Worm (Caenorhabditis elegans): ENCODE data around the gene Y38C1AA.19.
A peak's percentile ranks its signal among the peaks of the same experiment; 100 is the strongest.
"Not testable (repeated sequence)": the region's sequence is repeated elsewhere in the genome, so short reads cannot be mapped to it uniquely, and the experiment has no call there.

The Y38C1AA.19 gene

DNA sequence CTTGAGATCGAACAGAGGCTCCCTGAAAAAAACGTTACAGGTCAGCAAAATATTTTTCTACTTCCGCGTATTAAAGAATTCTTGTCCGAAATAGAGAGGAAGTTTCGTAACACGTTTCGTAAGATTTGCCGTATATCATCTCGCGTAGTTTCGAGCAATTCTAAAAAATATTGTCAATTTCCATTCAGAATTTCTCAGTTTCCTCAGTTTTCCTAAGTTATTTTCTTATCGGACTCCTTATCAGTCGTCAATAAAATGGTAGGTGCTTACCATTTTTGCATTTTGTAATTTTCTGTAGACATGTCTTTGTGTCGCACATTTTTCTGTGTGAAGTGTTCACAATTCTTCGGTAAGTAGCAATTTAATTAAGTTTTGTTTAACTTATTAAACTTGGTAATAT is at the start of gene Y38C1AA.19:
Y38C1AA.19 (plus strand) TSS at position 301 of the 400 bp plus-strand sequence.
- TF ChIP-seq klf-2 (GFP tag; conservative IDR thresholded peaks at IDR 0.05), result no peak

DNA sequence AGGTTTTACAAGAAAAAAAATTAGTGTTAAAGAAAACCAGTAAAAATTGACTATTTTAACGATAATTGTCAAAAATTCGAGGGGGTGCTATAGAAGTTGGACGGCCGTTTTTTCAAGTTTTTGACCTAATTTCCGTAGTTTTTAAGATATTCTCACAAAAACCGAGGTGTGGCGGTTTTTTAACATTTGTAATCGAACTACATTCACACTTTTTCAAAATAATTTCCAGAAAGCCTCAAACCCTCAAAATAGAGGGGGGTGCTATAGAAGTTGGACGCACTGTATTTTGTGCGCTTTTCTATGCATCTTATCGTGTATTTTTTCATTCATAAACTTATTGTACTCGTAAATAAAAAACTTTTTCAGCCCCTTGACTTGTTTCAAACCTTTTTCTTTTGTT is 48.6 kb upstream of the Y38C1AA.19 start, which contains the start of gene F29C4.4:
F29C4.4 (plus strand) TSS at position 301 of the 400 bp plus-strand sequence.
- TF ChIP-seq med-1 (GFP tag; optimal IDR thresholded peaks at IDR 0.05; ENCODE audit: insufficient read depth); ztf-29 (GFP tag; IDR thresholded peaks at IDR 0.05); cog-1 (tag; optimal IDR thresholded peaks at IDR 0.05): not testable (repeated sequence)

DNA sequence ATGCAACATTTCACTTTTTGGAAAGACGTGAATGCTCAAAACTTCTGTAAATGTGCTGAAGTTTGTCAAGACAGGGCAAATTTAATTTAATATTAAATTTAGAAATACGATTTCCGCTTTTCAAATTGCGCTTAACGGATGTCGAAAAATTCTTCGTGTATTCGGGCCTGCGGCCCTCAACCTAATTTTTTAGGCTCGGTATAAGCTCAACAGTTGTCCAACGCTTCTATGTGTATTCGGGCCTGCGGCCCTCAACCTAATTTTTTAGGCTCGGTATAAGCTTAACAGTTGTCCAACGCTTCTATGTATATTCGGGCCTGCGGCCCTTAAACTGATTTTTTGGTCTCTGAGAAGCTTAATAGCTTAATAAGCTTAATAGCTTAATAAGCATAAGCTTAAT is 41.2 kb upstream of the Y38C1AA.19 start:
- no peak for TF ChIP-seq cog-1 (tag; optimal IDR thresholded peaks at IDR 0.05)
- no peak for TF ChIP-seq klf-2 (GFP tag; conservative IDR thresholded peaks at IDR 0.05)
- TF ChIP-seq ztf-23 (GFP tag; IDR thresholded peaks at IDR 0.05), result no peak
- TF ChIP-seq med-1 (GFP tag; optimal IDR thresholded peaks at IDR 0.05; ENCODE audit: insufficient read depth), result no peak
- TF ChIP-seq ref-1 (GFP tag; conservative IDR thresholded peaks at IDR 0.05), result no peak
- TF ChIP-seq T22C8.4 (GFP tag; IDR thresholded peaks at IDR 0.05), result no peak
- TF ChIP-seq ztf-29 (GFP tag; IDR thresholded peaks at IDR 0.05), result no peak
- TF ChIP-seq tab-1 (GFP tag; IDR thresholded peaks at IDR 0.05), result no peak
- TF ChIP-seq flt-1 (GFP tag; IDR thresholded peaks at IDR 0.05), result no peak

DNA sequence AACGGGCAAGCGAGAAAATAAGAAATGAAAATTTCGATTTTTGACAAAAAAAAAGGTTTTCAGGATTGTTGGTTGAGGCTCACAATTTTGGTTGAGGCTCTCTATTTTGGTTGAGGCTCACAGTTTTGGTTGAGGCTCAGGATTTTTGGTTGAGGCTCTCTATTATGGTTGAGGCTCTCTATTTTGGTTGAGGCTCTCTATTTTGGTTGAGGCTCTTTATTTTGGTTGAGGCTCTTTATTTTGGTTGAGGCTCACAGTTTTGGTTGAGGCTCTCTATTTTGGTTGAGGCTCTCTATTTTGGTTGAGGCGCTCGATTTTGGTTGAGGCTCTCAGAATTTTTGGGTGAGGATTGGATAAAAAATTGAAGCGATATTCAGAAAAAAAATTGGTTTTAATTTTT is 40.2 kb upstream of the Y38C1AA.19 start:
- no peak for TF ChIP-seq ztf-23 (GFP tag; IDR thresholded peaks at IDR 0.05)
- no peak for TF ChIP-seq T22C8.4 (GFP tag; IDR thresholded peaks at IDR 0.05)
- no peak for TF ChIP-seq ztf-29 (GFP tag; IDR thresholded peaks at IDR 0.05)
- TF ChIP-seq tab-1 (GFP tag; IDR thresholded peaks at IDR 0.05), result no peak
- TF ChIP-seq ref-1 (GFP tag; conservative IDR thresholded peaks at IDR 0.05), result no peak
- TF ChIP-seq klf-2 (GFP tag; conservative IDR thresholded peaks at IDR 0.05), result no peak
- no peak for TF ChIP-seq flt-1 (GFP tag; IDR thresholded peaks at IDR 0.05)
- TF ChIP-seq med-1 (GFP tag; optimal IDR thresholded peaks at IDR 0.05; ENCODE audit: insufficient read depth), result no peak
- TF ChIP-seq cog-1 (tag; optimal IDR thresholded peaks at IDR 0.05), result no peak

DNA sequence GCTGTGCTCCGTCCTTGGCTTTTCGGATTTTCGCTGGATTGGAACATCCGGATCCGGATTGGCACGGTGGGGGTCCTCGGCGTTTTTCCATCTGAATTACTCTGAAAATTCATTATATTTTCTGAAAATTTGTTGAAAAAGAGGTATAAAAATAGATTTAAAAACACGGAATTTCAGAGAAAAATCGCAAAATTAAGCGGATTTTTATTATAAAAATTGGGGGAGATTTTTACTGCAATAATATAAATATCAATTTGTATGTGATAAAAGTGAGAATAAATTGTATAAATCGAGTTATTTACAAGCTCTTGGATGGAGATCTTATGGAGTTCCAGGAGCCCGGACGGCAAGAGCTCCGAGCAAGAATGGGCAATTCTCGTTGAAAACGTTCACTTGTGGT is 38.4 kb upstream of the Y38C1AA.19 start, which contains the start of gene tut-1:
tut-1 (minus strand) TSS at position 101 of the 400 bp plus-strand sequence.
- TF ChIP-seq klf-2 (GFP tag; conservative IDR thresholded peaks at IDR 0.05) (no peak), ztf-29 (GFP tag; IDR thresholded peaks at IDR 0.05) (no peak), tab-1 (GFP tag; IDR thresholded peaks at IDR 0.05) (no peak), ref-1 (GFP tag; conservative IDR thresholded peaks at IDR 0.05) (no peak), flt-1 (GFP tag; IDR thresholded peaks at IDR 0.05) (no peak), med-1 (GFP tag; optimal IDR thresholded peaks at IDR 0.05; ENCODE audit: insufficient read depth) (no peak), ztf-23 (GFP tag; IDR thresholded peaks at IDR 0.05) (no peak), cog-1 (tag; optimal IDR thresholded peaks at IDR 0.05) (no peak), T22C8.4 (GFP tag; IDR thresholded peaks at IDR 0.05) (no peak)

DNA sequence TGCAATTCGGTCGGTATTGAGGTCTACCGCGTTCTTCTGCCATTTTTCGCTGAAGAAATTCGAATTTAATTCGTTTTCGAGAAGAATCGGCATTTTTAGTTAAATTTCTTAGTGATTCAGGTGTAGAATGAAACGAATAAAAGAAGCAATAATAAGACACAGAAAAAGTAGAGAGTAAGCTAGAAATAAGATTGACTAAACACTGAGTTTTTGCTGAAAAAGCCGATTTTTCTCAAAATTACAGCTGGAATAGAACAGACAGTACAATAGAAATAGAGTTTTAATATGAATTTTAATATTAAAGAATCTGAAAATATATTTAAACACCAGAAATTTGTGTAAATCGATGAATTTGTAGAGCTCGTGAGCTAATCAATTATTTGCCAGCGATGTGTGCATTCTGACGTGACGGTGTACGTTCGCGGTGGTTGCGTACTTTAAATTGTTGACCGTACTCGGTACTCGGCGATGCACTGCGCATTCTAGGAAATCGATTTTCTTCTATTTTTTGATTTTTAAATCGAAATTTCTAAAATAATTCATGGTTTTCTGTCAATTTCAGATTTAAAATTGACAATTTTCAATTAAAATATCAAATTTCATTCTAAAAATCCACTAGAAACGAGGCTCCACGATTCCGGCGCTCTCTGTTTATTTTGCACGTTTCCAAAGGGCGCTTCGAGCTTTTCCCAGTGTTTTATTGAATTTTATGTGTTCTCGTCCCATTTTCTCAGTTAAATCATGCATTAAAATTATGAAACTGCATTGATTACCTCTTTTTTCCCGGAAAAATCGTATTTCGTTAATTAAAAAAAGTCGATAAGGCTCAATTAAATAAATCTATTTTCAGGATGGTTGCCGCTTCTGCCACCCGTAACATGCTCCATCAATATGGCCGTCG is 33.8 kb upstream of the Y38C1AA.19 start, which contains the start of the genes grld-1 and cox-6C:
grld-1 (minus strand) TSS at position 51 of the 901 bp plus-strand sequence.
cox-6C (plus strand) TSS at position 851 of the 901 bp plus-strand sequence.
- no peak for TF ChIP-seq tab-1 (GFP tag; IDR thresholded peaks at IDR 0.05)
- peak; percentile 60 for TF ChIP-seq T22C8.4 (GFP tag; IDR thresholded peaks at IDR 0.05)
- no peak for TF ChIP-seq ref-1 (GFP tag; conservative IDR thresholded peaks at IDR 0.05)
- no peak for TF ChIP-seq ztf-29 (GFP tag; IDR thresholded peaks at IDR 0.05)
- no peak for TF ChIP-seq klf-2 (GFP tag; conservative IDR thresholded peaks at IDR 0.05)
- TF ChIP-seq cog-1 (tag; optimal IDR thresholded peaks at IDR 0.05), result peak; percentile 32
- no peak for TF ChIP-seq ztf-23 (GFP tag; IDR thresholded peaks at IDR 0.05)
- TF ChIP-seq flt-1 (GFP tag; IDR thresholded peaks at IDR 0.05), result 0 out of 2 replicates have a peak, but pooled peaks have one; percentile 3
- TF ChIP-seq med-1 (GFP tag; optimal IDR thresholded peaks at IDR 0.05; ENCODE audit: insufficient read depth), result no peak

DNA sequence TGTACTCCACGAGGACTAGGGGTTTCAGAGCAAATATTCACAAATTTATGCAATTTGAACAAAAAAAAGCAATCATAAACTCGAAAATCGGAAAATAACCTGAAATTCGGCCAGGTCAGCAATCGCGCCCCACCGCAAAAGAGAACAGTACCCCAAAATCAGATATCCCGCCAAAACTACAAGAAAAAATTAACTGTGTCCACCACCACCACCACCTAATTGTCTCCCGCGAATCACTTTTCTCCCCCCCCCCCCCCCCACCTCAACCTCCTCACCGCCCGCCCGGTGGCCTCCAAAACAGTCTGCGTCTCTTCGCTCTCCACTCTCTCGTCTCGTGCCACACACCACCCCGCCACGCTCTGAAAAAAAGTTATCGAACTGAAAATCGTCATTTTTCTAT is 31.4 kb upstream of the Y38C1AA.19 start:
- TF ChIP-seq T22C8.4 (GFP tag; IDR thresholded peaks at IDR 0.05), result no peak
- no peak for TF ChIP-seq ref-1 (GFP tag; conservative IDR thresholded peaks at IDR 0.05)

DNA sequence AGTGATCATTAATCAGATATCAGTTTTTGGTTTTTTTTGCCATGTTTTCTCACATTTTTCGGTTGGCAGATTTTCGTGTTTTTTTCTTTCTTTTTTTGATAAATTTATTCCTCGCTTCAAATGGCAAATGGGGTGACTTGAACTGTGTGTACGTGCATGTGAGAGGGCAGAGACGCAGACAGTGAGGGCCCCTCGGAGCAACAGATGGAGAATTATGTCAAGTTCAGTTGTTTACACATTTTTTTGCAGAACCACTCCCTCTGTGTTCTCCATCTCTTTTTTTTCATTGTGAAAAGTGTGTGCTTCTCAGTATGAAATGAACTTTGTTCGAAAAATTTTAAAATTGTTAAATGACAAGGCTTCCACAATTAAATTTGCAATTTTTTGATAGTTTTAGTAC is 29.8 kb upstream of the Y38C1AA.19 start:
- TF ChIP-seq klf-2 (GFP tag; conservative IDR thresholded peaks at IDR 0.05) (no peak), med-1 (GFP tag; optimal IDR thresholded peaks at IDR 0.05; ENCODE audit: insufficient read depth) (no peak), ztf-29 (GFP tag; IDR thresholded peaks at IDR 0.05) (no peak), ztf-23 (GFP tag; IDR thresholded peaks at IDR 0.05) (no peak), flt-1 (GFP tag; IDR thresholded peaks at IDR 0.05) (no peak), tab-1 (GFP tag; IDR thresholded peaks at IDR 0.05) (no peak), T22C8.4 (GFP tag; IDR thresholded peaks at IDR 0.05) (no peak), cog-1 (tag; optimal IDR thresholded peaks at IDR 0.05) (no peak), ref-1 (GFP tag; conservative IDR thresholded peaks at IDR 0.05) (no peak)

DNA sequence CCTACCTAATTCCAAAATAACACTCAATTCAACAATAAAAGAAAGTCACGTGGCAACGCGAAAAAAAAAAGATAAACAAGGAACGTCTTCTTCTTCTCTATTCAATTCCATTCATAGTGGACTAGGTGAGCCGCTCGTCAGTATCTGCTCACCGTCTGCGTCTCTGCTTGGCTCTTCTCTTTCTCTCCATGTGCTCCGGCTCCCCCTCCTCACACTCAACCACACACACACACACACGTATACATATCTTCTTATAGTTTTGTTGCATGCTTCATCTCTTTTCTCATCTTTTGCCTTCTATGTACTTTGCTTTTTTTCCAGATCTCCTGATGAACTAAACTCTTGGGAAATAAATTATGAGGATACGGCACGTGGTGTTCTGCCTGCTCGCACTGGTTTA is 27.9 kb upstream of the Y38C1AA.19 start, which contains the start of gene daf-1:
daf-1 (plus strand) TSS at position 322 of the 400 bp plus-strand sequence.
- TF ChIP-seq cog-1 (tag; optimal IDR thresholded peaks at IDR 0.05), result no peak

DNA sequence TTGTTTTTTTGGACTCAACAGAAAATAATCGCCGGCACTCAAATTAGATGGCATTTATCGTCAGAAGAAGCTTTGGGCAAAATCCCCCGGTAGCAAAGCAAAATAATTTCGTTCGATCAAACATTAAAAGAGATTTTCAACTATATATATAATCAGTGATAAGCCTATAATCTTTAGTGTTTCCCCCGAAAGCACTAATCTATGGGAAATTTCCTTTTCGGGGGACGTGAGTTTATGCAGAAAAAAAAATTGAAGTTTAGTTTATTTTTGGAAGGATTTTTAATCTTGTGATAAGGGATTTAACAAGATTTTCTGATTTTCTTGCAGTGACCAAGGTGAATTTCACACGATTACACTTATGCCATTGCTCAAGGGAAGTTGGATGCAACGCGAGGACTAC is 26.0 kb upstream of the Y38C1AA.19 start:
- no peak for TF ChIP-seq ztf-29 (GFP tag; IDR thresholded peaks at IDR 0.05)
- TF ChIP-seq klf-2 (GFP tag; conservative IDR thresholded peaks at IDR 0.05), result no peak
- TF ChIP-seq T22C8.4 (GFP tag; IDR thresholded peaks at IDR 0.05), result no peak
- no peak for TF ChIP-seq tab-1 (GFP tag; IDR thresholded peaks at IDR 0.05)
- no peak for TF ChIP-seq flt-1 (GFP tag; IDR thresholded peaks at IDR 0.05)
- TF ChIP-seq ref-1 (GFP tag; conservative IDR thresholded peaks at IDR 0.05), result no peak
- TF ChIP-seq cog-1 (tag; optimal IDR thresholded peaks at IDR 0.05), result no peak
- no peak for TF ChIP-seq med-1 (GFP tag; optimal IDR thresholded peaks at IDR 0.05; ENCODE audit: insufficient read depth)
- no peak for TF ChIP-seq ztf-23 (GFP tag; IDR thresholded peaks at IDR 0.05)
